Worm (Caenorhabditis elegans) whole organism, L2 larva: ENCODE data around the gene cls-2.

ENCODE experiments used
- ceh-82 ChIP-seq: fragments of 150-350 bp; optimal IDR thresholded peaks from 2 replicates; lab custom pipeline; 2014; ENCODE audit warnings: missing biosample characterization, missing genetic modification characterization
- egl-27 ChIP-seq: sonication (generic microtip); optimal IDR thresholded peaks from 3 replicates; lab custom pipeline; 2017; ENCODE audit warnings: missing biosample characterization, missing genetic modification reagents, missing genetic modification characterization
- mdl-1 ChIP-seq, 2 experiments: fragments of 150-350 bp in 1 of 2; sonication (generic microtip) in 1 of 2; optimal IDR thresholded peaks; 2 replicates each; lab custom pipeline; 2017; ENCODE audit warnings: missing biosample characterization in 2 of 2, missing genetic modification characterization in 2 of 2
- nhr-237 ChIP-seq: fragments of 150-350 bp; optimal IDR thresholded peaks from 2 replicates; lab custom pipeline; 2014; ENCODE audit warnings: missing biosample characterization, missing genetic modification characterization
- unc-39 ChIP-seq: fragments of 150-350 bp; optimal IDR thresholded peaks from 2 replicates; lab custom pipeline; 2014; ENCODE audit warnings: missing biosample characterization, missing genetic modification characterization

- no peak for TF ChIP-seq ceh-82 (tag; lab: Kevin White, UChicago)
- TF ChIP-seq nhr-237 (tag; lab: Kevin White, UChicago), result no peak
- TF ChIP-seq egl-27, result no peak
- no peak for TF ChIP-seq mdl-1 (tag; optimal IDR thresholded peaks at IDR 0.05; lab: Kevin White, UChicago)
- TF ChIP-seq unc-39, result no peak
Measured at ce11 chrIII:9030818-9031217, 24.0 kb upstream of the cls-2 start.
